Worm (Caenorhabditis elegans) whole organism, L4 larva: ENCODE results near the gene F31E3.12.

Source experiments
- aly-2 ChIP-seq: sonication (generic microtip); optimal IDR thresholded peaks from 2 replicates; lab custom pipeline; 2018; ENCODE audit warnings: missing biosample characterization, missing genetic modification characterization
- ama-1 ChIP-seq: fragments of 150-350 bp; optimal IDR thresholded peaks from 2 replicates; lab custom pipeline; 2014; ENCODE audit warnings: inconsistent platforms, mixed read lengths
- mxl-3 ChIP-seq: fragments of 200-800 bp; sonication (Bioruptor generic); optimal IDR thresholded peaks from 2 replicates; lab custom pipeline; 2018; ENCODE audit warnings: mild to moderate bottlenecking, missing genetic modification characterization, missing compliant biosample characterization
- nhr-76 ChIP-seq: fragments of 150-350 bp; optimal IDR thresholded peaks from 2 replicates; lab custom pipeline; 2014; ENCODE audit warnings: missing biosample characterization, missing genetic modification characterization
- unc-62 ChIP-seq, 3 experiments: fragments of 150-350 bp in 1 of 3; sonication (generic microtip); optimal IDR thresholded peaks in 2 of 3; peaks in 1 of 3; 1 replicate in 1 of 3; 2 replicates in 2 of 3; lab custom pipeline; 2014 to 2017; ENCODE audit warnings: missing biosample characterization in 3 of 3, missing genetic modification characterization in 3 of 3, missing genetic modification reagents in 3 of 3, missing genotype in 1 of 3
- zag-1 ChIP-seq: fragments of 150-350 bp; optimal IDR thresholded peaks from 2 replicates; lab custom pipeline; 2014; ENCODE audit warnings: missing biosample characterization, missing genetic modification characterization

- no peak for TF ChIP-seq ama-1 (lab: Kevin White, UChicago)
- no peak for TF ChIP-seq mxl-3
- no peak for TF ChIP-seq nhr-76 (tag; lab: Kevin White, UChicago)
- TF ChIP-seq zag-1 (tag; lab: Kevin White, UChicago): no peak
- TF ChIP-seq aly-2 (tag; lab: Kevin White, UChicago): no peak
- no peak for TF ChIP-seq unc-62 (GFP tag; optimal IDR thresholded peaks at IDR 0.05 in 1 of 2; lab: Kevin White, UChicago)
- no peak for TF ChIP-seq unc-62 (tag; optimal IDR thresholded peaks at IDR 0.05; lab: Kevin White, UChicago)
These were observed 23.4 kb upstream of the F31E3.12 start, which contains the start of gene abu-13 for ce11 chrIII:6945747-6946146.
